Fruit fly (Drosophila melanogaster) whole organism: Measurements from ENCODE around the gene pigs.

Experiments used
- CG8478 ChIP-seq: fragments of >200 bp; optimal IDR thresholded peaks from 2 replicates; lab custom pipeline; 2018; ENCODE audit warnings: inconsistent platforms
- Dll ChIP-seq: fragments of >200 bp; optimal IDR thresholded peaks from 2 replicates; lab custom pipeline; 2017
- EcR ChIP-seq, 2 experiments: fragments of >200 bp; optimal IDR thresholded peaks; 2 replicates each; lab custom pipeline; 2017; ENCODE audit warnings: missing biosample characterization in 2 of 2, missing genetic modification characterization in 2 of 2, missing genetic modification reagents in 2 of 2
- pan ChIP-seq: fragments of >200 bp; optimal IDR thresholded peaks from 2 replicates; lab custom pipeline; 2017
- psq ChIP-seq: fragments of >200 bp; optimal IDR thresholded peaks from 2 replicates; lab custom pipeline; 2017
- usp ChIP-seq: fragments of >200 bp; optimal IDR thresholded peaks from 2 replicates; lab custom pipeline; 2017; ENCODE audit warnings: missing biosample characterization, missing genetic modification characterization, mixed read lengths

dm6 chrX:6611831-6612230, 12.0 kb downstream of the pigs start:
- TF ChIP-seq CG8478 (no peak), usp (GFP tag; lab: Kevin White, UChicago) (no peak), psq (lab: Kevin White, UChicago) (no peak), pan (lab: Kevin White, UChicago) (no peak), EcR (GFP tag; optimal IDR thresholded peaks at IDR 0.05; lab: Kevin White, UChicago) (no peak), Dll (lab: Kevin White, UChicago) (no peak)
